Worm (Caenorhabditis elegans): ENCODE measurements around the gene dhs-30.

The dhs-30 gene

DNA sequence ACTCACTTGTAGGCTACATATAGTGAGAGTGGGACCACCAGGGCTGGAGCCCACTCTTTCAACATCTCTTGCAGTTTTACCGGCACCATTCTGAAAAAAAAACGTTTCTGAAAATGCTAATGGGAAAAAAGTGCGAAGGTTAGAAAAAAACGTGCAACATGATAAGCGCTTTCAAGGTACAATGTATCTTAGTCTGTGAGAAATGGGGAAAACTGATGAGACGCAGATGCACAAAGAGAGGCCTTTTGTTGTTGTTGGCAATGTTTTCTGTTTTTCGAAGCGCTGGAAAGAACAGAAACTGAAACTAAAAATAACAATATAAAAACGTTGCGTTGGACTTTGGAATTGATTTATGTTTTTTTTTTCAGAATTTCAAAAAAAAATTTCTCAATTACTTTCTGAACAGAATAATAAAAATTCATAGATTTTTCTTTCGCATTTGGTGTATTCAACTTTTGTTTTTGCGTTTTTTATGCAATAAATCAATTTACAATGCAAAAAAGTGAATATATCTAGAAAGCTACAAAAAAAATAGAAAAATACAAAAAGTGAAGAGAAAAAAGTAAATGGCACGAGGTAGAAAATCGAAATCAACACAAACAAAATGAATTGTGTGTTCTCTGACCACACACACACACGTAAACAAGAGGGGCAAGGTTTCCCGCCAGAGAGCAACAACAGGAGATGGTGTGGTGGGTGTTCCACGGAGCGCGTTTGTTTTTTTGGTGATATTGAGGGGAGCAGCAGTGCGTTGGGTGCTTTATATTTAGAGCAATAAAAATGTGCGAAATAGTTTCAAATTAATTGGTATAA, at the start of gene dhs-30:
Gene dhs-30, minus strand, starts transcription at position 90 of the 813 bp plus-strand sequence.
- no peak for TF ChIP-seq unc-39 (tag; optimal IDR thresholded peaks at IDR 0.05)
- TF ChIP-seq sem-2 (GFP tag; optimal IDR thresholded peaks at IDR 0.05): no peak
- TF ChIP-seq unc-120 (tag; optimal IDR thresholded peaks at IDR 0.05; ENCODE audit: poor library complexity, severe bottlenecking): no peak
- no peak for TF ChIP-seq nhr-237 (tag; optimal IDR thresholded peaks at IDR 0.05)
- TF ChIP-seq flh-1 (GFP tag; optimal IDR thresholded peaks at IDR 0.05): no peak
- no peak for TF ChIP-seq drap-1 (GFP tag; optimal IDR thresholded peaks at IDR 0.05)
- TF ChIP-seq cnd-1 (tag; optimal IDR thresholded peaks at IDR 0.05): no peak
- no peak for TF ChIP-seq ceh-39 (tag; optimal IDR thresholded peaks at IDR 0.05)
- no peak for TF ChIP-seq M03D4.4 (tag; optimal IDR thresholded peaks at IDR 0.05)
- no peak for TF ChIP-seq nhr-2 (tag; optimal IDR thresholded peaks at IDR 0.05)
- TF ChIP-seq nhr-28 (tag; optimal IDR thresholded peaks at IDR 0.05): no peak
- no peak for TF ChIP-seq unc-62 (GFP tag; optimal IDR thresholded peaks at IDR 0.05)

DNA sequence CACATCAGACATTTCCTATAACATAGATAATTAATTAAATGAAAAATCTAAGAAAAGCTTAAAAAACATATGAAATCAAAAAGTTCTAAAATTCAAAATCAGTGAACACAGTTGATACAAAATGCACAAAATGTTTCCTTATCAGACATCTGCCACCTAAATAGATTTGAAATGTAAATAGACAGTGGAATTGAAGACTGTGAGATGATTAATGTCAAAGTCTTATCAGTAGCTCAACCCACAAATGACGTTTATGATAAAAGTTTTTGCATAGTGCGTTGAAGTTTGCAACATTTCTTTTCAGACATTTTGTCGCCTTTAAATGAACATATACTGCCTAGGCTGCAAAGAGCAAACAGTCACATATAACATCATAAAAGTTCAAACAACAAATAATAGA, 21.1 kb upstream of the dhs-30 start, which contains the start of gene Y40C7B.4:
Gene Y40C7B.4, minus strand, starts transcription at position 19 of the 400 bp plus-strand sequence.
- TF ChIP-seq M03D4.4 (tag; optimal IDR thresholded peaks at IDR 0.05) (no peak), lsy-2 (tag; optimal IDR thresholded peaks at IDR 0.05) (no peak), ces-1 (GFP tag; optimal IDR thresholded peaks at IDR 0.05) (no peak), flh-1 (GFP tag; optimal IDR thresholded peaks at IDR 0.05) (no peak), blmp-1 (tag; optimal IDR thresholded peaks at IDR 0.05) (no peak), sem-2 (GFP tag; optimal IDR thresholded peaks at IDR 0.05) (no peak), unc-62 (GFP tag; optimal IDR thresholded peaks at IDR 0.05) (no peak), ceh-39 (tag; optimal IDR thresholded peaks at IDR 0.05) (no peak), elt-1 (tag; optimal IDR thresholded peaks at IDR 0.05; ENCODE audit: borderline replicate concordance, insufficient read depth) (no peak), ham-2 (GFP tag; optimal IDR thresholded peaks at IDR 0.05) (no peak), mab-5 (tag; optimal IDR thresholded peaks at IDR 0.05) (no peak), lin-13 (tag; optimal IDR thresholded peaks at IDR 0.05) (no peak)

DNA sequence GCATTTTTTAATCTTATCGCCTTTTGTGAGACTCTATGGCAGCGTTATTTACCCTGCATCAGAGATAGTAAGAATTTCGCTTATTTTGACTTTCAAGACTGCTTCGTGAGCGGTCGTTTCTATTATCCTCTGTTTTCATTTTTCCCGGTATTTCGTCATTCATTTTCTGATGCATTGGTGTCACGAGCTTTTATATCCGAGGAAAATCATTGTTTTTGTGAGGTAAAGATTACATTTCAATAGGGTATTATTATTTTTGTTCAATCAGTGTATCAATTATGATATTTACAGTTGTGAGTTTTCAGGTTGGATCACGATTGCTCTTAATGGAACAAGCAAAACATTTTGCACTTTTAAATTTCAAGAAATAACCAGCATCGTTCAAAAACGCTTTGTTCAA, 11.6 kb upstream of the dhs-30 start:
- TF ChIP-seq cnd-1 (tag; optimal IDR thresholded peaks at IDR 0.05): no peak
- TF ChIP-seq ceh-39 (tag; optimal IDR thresholded peaks at IDR 0.05): no peak
- TF ChIP-seq ceh-43 (GFP tag; optimal IDR thresholded peaks at IDR 0.05): no peak
- no peak for TF ChIP-seq flh-1 (GFP tag; optimal IDR thresholded peaks at IDR 0.05)
- TF ChIP-seq hlh-1 (tag; optimal IDR thresholded peaks at IDR 0.05): no peak
- TF ChIP-seq blmp-1 (tag; optimal IDR thresholded peaks at IDR 0.05): no peak
- no peak for TF ChIP-seq nhr-28 (tag; optimal IDR thresholded peaks at IDR 0.05)

DNA sequence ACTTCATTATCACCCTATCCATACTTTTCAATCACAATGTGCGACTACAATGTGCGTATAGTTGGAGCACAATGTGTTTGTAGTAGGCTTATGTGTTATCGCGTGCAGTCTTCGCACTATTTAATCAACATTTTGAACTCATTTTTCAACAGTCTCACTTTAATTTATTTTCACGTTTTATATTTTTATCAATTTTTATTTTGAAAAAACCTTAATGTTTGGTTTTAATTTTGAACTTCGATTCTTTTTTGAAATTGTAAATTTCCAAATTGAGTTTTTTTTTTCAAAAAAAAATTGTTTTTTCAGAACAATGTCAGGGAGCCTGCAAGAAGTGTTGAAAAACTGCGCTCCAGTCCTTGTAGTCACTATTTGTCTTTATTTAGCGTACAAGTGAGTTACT, 7.4 kb upstream of the dhs-30 start, which contains the start of gene T25G12.13:
Gene T25G12.13, plus strand, starts transcription at position 301 of the 400 bp plus-strand sequence.
- no peak for TF ChIP-seq sem-2 (GFP tag; optimal IDR thresholded peaks at IDR 0.05)
- no peak for TF ChIP-seq elt-1 (tag; optimal IDR thresholded peaks at IDR 0.05; ENCODE audit: borderline replicate concordance, insufficient read depth)
- no peak for TF ChIP-seq elt-3 (tag; optimal IDR thresholded peaks at IDR 0.05)
- no peak for TF ChIP-seq nhr-2 (tag; optimal IDR thresholded peaks at IDR 0.05)
- no peak for TF ChIP-seq lsy-2 (tag; optimal IDR thresholded peaks at IDR 0.05)
- TF ChIP-seq ces-1 (GFP tag; optimal IDR thresholded peaks at IDR 0.05): no peak
- TF ChIP-seq ham-2 (GFP tag; optimal IDR thresholded peaks at IDR 0.05): no peak
- TF ChIP-seq nhr-12 (tag; optimal IDR thresholded peaks at IDR 0.05): no peak
- TF ChIP-seq unc-39 (tag; optimal IDR thresholded peaks at IDR 0.05): no peak
- no peak for TF ChIP-seq lin-32 (GFP tag; optimal IDR thresholded peaks at IDR 0.05)
- no peak for TF ChIP-seq blmp-1 (tag; optimal IDR thresholded peaks at IDR 0.05)
- no peak for TF ChIP-seq ztf-11 (tag; optimal IDR thresholded peaks at IDR 0.05)

DNA sequence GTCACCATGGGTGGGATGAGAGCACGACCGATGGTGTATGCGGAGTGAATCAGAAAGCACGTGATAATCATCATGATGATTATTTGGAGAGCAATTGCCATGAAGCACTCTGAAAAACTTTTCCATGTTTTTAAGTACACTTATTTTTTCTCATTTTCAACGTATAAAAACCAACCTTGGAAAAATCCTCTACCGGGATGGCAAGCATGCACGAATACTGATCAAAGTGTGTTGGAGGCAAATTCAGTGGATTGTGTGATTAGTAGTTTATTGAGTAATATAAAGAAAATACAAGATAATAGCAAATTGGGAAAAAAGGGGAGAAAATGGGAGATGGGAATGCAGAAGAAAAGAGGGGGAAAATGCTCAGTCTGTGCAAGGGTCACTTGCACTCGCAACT, 1.8 kb upstream of the dhs-30 start, which contains the start of gene T25G12.11:
Gene T25G12.11, minus strand, starts transcription at position 101 of the 400 bp plus-strand sequence.
- TF ChIP-seq nhr-76 (tag; optimal IDR thresholded peaks at IDR 0.05): no peak
- no peak for TF ChIP-seq cnd-1 (tag; optimal IDR thresholded peaks at IDR 0.05)
- TF ChIP-seq unc-62 (GFP tag; optimal IDR thresholded peaks at IDR 0.05): no peak
- TF ChIP-seq ceh-43 (GFP tag; optimal IDR thresholded peaks at IDR 0.05): no peak
- no peak for TF ChIP-seq ceh-39 (tag; optimal IDR thresholded peaks at IDR 0.05)
- no peak for TF ChIP-seq ceh-83 (GFP tag; optimal IDR thresholded peaks at IDR 0.05)
- TF ChIP-seq flh-1 (GFP tag; optimal IDR thresholded peaks at IDR 0.05): no peak
- TF ChIP-seq mep-1 (tag; optimal IDR thresholded peaks at IDR 0.05): no peak
- TF ChIP-seq sem-2 (GFP tag; optimal IDR thresholded peaks at IDR 0.05): no peak
- TF ChIP-seq ces-1 (GFP tag; optimal IDR thresholded peaks at IDR 0.05): no peak
- TF ChIP-seq blmp-1 (tag; optimal IDR thresholded peaks at IDR 0.05): no peak
- TF ChIP-seq hlh-1 (tag; optimal IDR thresholded peaks at IDR 0.05): no peak
- TF ChIP-seq ham-2 (GFP tag; optimal IDR thresholded peaks at IDR 0.05): no peak
- no peak for TF ChIP-seq nhr-28 (tag; optimal IDR thresholded peaks at IDR 0.05)
- no peak for TF ChIP-seq bed-3 (GFP tag; optimal IDR thresholded peaks at IDR 0.05)
- TF ChIP-seq lsy-2 (tag; optimal IDR thresholded peaks at IDR 0.05): no peak
- no peak for TF ChIP-seq zip-8 (tag; optimal IDR thresholded peaks at IDR 0.05)
- no peak for TF ChIP-seq nhr-237 (tag; optimal IDR thresholded peaks at IDR 0.05)
- no peak for TF ChIP-seq nhr-2 (tag; optimal IDR thresholded peaks at IDR 0.05)

All from whole organism, mixed stage, embryonic.